Worm (Caenorhabditis elegans): ENCODE data around the gene T16G12.3.

Gene T16G12.3

DNA sequence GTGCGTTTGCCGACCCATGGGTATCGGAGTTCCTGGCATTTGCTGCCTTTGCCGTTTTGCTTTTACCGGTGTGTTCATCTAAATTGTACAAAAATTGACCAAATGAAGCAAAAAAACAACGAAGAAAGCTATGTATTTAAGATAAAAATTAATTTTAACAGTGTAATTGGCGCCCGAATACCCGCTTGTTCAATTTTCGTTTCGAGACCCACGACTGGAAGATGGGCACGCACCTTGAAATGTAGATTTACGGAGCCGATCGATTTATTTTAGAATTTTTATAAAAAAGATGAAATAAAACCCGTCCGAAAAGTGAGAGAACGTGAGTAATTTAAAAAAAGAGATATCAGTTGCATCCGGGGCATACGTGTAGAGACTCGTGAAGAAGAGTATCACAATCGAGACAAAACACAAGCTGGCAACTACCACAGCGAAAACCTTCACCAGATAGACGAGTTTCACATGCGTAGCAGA lies 38.1 kb downstream of the T16G12.3 start, which contains the start of gene hal-2:
TSS of gene hal-2 (minus strand) at position 424 of the 474 bp plus-strand sequence.
- TF ChIP-seq pqm-1 (tag; optimal IDR thresholded peaks at IDR 0.05), result no peak

DNA sequence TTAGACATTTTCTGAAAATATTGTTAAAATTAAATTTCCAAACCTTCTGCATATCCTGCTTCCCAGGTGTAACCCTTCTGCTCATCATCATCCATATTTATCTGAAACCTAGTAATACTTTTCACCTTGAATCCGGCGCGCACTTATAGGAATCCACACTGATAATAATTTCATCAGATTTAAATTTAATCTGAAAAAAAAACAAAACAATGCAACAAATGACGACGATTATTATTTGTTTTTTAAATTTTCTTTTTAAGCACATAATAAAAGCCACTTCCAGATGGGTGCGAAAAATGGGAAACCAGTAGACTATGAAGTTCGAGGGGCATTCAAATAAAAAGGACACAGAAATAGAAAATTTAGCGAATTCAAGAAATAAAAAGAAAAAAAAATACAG lies 40.3 kb downstream of the T16G12.3 start, which contains the start of gene gtf-2H2C:
TSS of gene gtf-2H2C (minus strand) at position 101 of the 400 bp plus-strand sequence.
- TF ChIP-seq R02D3.7 (tag; optimal IDR thresholded peaks at IDR 0.05), result no peak
- TF ChIP-seq unc-62 (GFP tag; optimal IDR thresholded peaks at IDR 0.05), result no peak
- no peak for TF ChIP-seq egl-5 (tag; optimal IDR thresholded peaks at IDR 0.05)
- TF ChIP-seq nhr-23 (tag; optimal IDR thresholded peaks at IDR 0.05), result no peak
- TF ChIP-seq hmg-11 (tag; optimal IDR thresholded peaks at IDR 0.05), result no peak
- no peak for TF ChIP-seq skn-1 (tag; optimal IDR thresholded peaks at IDR 0.05)
- no peak for TF ChIP-seq zag-1 (tag; optimal IDR thresholded peaks at IDR 0.05)
- TF ChIP-seq aly-2 (tag; optimal IDR thresholded peaks at IDR 0.05), result no peak
- TF ChIP-seq nhr-76 (tag; optimal IDR thresholded peaks at IDR 0.05), result no peak
- no peak for TF ChIP-seq lin-15B (tag; optimal IDR thresholded peaks at IDR 0.05)
- TF ChIP-seq nhr-12 (tag; optimal IDR thresholded peaks at IDR 0.05), result no peak

DNA sequence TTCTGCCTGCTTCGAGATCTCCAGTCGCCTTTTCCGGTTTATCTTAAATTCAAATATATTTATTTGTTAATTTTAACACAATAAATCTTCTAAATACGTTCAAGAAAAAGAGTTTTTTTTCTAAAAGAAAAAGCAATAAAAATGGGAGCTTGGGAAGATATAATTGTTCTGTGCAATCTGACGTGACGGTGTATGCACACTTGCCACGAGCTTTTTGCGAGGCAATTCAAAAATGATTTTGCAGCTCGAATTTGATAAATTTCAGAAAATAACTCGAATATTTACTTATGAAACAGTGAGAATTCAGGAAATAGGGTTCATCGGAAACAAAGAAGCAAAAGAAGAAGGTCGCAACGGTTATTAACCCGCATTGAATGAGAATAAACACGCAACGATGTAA lies 42.7 kb downstream of the T16G12.3 start:
- TF ChIP-seq nfya-1 (tag; optimal IDR thresholded peaks at IDR 0.05; ENCODE audit: insufficient read depth), result peak; percentile 22
- TF ChIP-seq lin-15B (tag; optimal IDR thresholded peaks at IDR 0.05), result peak; percentile 12
- TF ChIP-seq lsy-12 (tag; optimal IDR thresholded peaks at IDR 0.05), result peak; percentile 30
- no peak for TF ChIP-seq tbx-2 (tag; optimal IDR thresholded peaks at IDR 0.05)
- no peak for TF ChIP-seq ceh-82 (tag; optimal IDR thresholded peaks at IDR 0.05)
- no peak for TF ChIP-seq elt-2 (tag; optimal IDR thresholded peaks at IDR 0.05)
- no peak for TF ChIP-seq egl-5 (tag; optimal IDR thresholded peaks at IDR 0.05)
- TF ChIP-seq ztf-11 (tag; optimal IDR thresholded peaks at IDR 0.05), result no peak
- TF ChIP-seq ceh-9 (tag; optimal IDR thresholded peaks at IDR 0.05), result no peak
- TF ChIP-seq ztf-4 (tag; optimal IDR thresholded peaks at IDR 0.05), result no peak
- no peak for TF ChIP-seq fkh-2 (tag; optimal IDR thresholded peaks at IDR 0.05)
- no peak for TF ChIP-seq fos-1 (tag; optimal IDR thresholded peaks at IDR 0.05)
- TF ChIP-seq nhr-77 (tag; optimal IDR thresholded peaks at IDR 0.05), result no peak
- no peak for TF ChIP-seq hmg-11 (tag; optimal IDR thresholded peaks at IDR 0.05)
- no peak for TF ChIP-seq unc-62 (GFP tag; optimal IDR thresholded peaks at IDR 0.05)
- no peak for TF ChIP-seq eor-1 (tag; optimal IDR thresholded peaks at IDR 0.05)
- TF ChIP-seq ceh-16 (tag; optimal IDR thresholded peaks at IDR 0.05), result no peak
- no peak for TF ChIP-seq lin-39 (tag; optimal IDR thresholded peaks at IDR 0.05)
- no peak for TF ChIP-seq nhr-23 (tag; optimal IDR thresholded peaks at IDR 0.05)
- no peak for TF ChIP-seq egl-27 (tag; optimal IDR thresholded peaks at IDR 0.05)
- no peak for TF ChIP-seq zag-1 (tag; optimal IDR thresholded peaks at IDR 0.05)
- no peak for TF ChIP-seq nhr-43 (tag; optimal IDR thresholded peaks at IDR 0.05; ENCODE audit: poor library complexity, severe bottlenecking)
- TF ChIP-seq mml-1 (tag; optimal IDR thresholded peaks at IDR 0.05), result no peak
- TF ChIP-seq nhr-11 (tag; optimal IDR thresholded peaks at IDR 0.05), result no peak
- peak; percentile 43 for TF ChIP-seq pha-4 (tag; optimal IDR thresholded peaks at IDR 0.05)

DNA sequence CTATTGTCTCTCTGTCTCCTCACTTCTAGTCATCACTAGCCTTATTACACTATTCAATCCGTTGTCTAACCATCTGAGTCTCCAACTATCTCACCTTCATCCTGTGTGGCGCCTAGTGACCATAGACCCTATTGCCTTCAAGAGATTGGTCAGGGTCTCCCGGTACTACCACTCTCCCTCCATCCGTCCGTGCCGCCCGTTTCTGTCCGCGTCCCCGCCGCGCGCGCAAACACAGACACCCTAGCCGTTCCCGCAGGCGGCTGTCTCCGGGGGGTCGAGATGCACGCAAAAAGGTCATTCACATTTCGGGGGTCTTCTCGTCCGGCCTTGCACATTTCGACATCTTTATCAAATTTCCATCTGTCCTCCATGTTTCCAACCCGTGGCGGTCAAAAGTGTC lies 44.1 kb downstream of the T16G12.3 start:
- TF ChIP-seq ceh-16 (tag; optimal IDR thresholded peaks at IDR 0.05), result no peak
- no peak for TF ChIP-seq jun-1 (tag; optimal IDR thresholded peaks at IDR 0.05)
- TF ChIP-seq nhr-237 (tag; optimal IDR thresholded peaks at IDR 0.05), result no peak
- peak; percentile 52 for TF ChIP-seq lsy-12 (tag; optimal IDR thresholded peaks at IDR 0.05)
- TF ChIP-seq nhr-28 (tag; optimal IDR thresholded peaks at IDR 0.05), result no peak
- no peak for TF ChIP-seq mdl-1 (tag; optimal IDR thresholded peaks at IDR 0.05)
- peak; percentile 11 for TF ChIP-seq tbx-2 (tag; optimal IDR thresholded peaks at IDR 0.05)
- no peak for TF ChIP-seq elt-1 (tag; optimal IDR thresholded peaks at IDR 0.05)
- no peak for TF ChIP-seq fos-1 (tag; optimal IDR thresholded peaks at IDR 0.05)
- no peak for TF ChIP-seq ama-1 (optimal IDR thresholded peaks at IDR 0.05)
- no peak for TF ChIP-seq ceh-9 (tag; optimal IDR thresholded peaks at IDR 0.05)
- peak; percentile 63 for TF ChIP-seq nhr-43 (tag; optimal IDR thresholded peaks at IDR 0.05; ENCODE audit: poor library complexity, severe bottlenecking)
- peak; percentile 86 for TF ChIP-seq nhr-25 (tag; optimal IDR thresholded peaks at IDR 0.05)
- TF ChIP-seq nhr-23 (tag; optimal IDR thresholded peaks at IDR 0.05), result peak; percentile 55
- peak; percentile 50 for TF ChIP-seq lin-39 (tag; optimal IDR thresholded peaks at IDR 0.05)
- no peak for TF ChIP-seq nhr-67 (tag; optimal IDR thresholded peaks at IDR 0.05)
- TF ChIP-seq nhr-77 (tag; optimal IDR thresholded peaks at IDR 0.05), result no peak
- TF ChIP-seq hmg-11 (tag; optimal IDR thresholded peaks at IDR 0.05), result no peak
- TF ChIP-seq ceh-28 (tag; optimal IDR thresholded peaks at IDR 0.05), result no peak
- peak; percentile 6 for TF ChIP-seq egl-5 (tag; optimal IDR thresholded peaks at IDR 0.05)
- TF ChIP-seq nfya-1 (tag; optimal IDR thresholded peaks at IDR 0.05; ENCODE audit: insufficient read depth), result peak; percentile 93
- no peak for TF ChIP-seq unc-39 (tag; optimal IDR thresholded peaks at IDR 0.05)
- peak; percentile 51 for TF ChIP-seq lin-15B (tag; optimal IDR thresholded peaks at IDR 0.05)
- no peak for TF ChIP-seq unc-62 (GFP tag; optimal IDR thresholded peaks at IDR 0.05)
- TF ChIP-seq ceh-82 (tag; optimal IDR thresholded peaks at IDR 0.05), result no peak

All from whole organism, L3 larva.